Worm (Caenorhabditis elegans) whole organism, mixed stage, embryonic: ENCODE data around the gene try-11.

Experiments
- M03D4.4 ChIP-seq: sonication (generic microtip); optimal IDR thresholded peaks from 2 replicates; lab custom pipeline; 2017; ENCODE audit warnings: mild to moderate bottlenecking, missing genetic modification characterization, missing compliant biosample characterization
- blmp-1 ChIP-seq: fragments of 150-350 bp; optimal IDR thresholded peaks from 2 replicates; lab custom pipeline; 2014; ENCODE audit warnings: missing biosample characterization, missing genetic modification characterization
- ceh-39 ChIP-seq: fragments of 150-350 bp; optimal IDR thresholded peaks from 2 replicates; lab custom pipeline; 2014; ENCODE audit warnings: missing biosample characterization, missing genetic modification characterization
- ceh-43 ChIP-seq: fragments of 200-800 bp; sonication (Bioruptor generic); optimal IDR thresholded peaks from 2 replicates; lab custom pipeline; 2018; ENCODE audit warnings: mild to moderate bottlenecking, missing genetic modification characterization, moderate library complexity, missing compliant biosample characterization
- ceh-83 ChIP-seq: fragments of 200-800 bp; sonication (Bioruptor generic); optimal IDR thresholded peaks from 2 replicates; lab custom pipeline; 2018; ENCODE audit warnings: mild to moderate bottlenecking, missing genetic modification characterization, missing compliant biosample characterization
- ces-1 ChIP-seq: fragments of 150-350 bp; optimal IDR thresholded peaks from 2 replicates; lab custom pipeline; 2014; ENCODE audit warnings: missing biosample characterization, missing genetic modification reagents, missing genetic modification characterization
- cnd-1 ChIP-seq: fragments of 200-800 bp; sonication (Bioruptor generic); optimal IDR thresholded peaks from 2 replicates; lab custom pipeline; 2018; ENCODE audit warnings: mild to moderate bottlenecking, missing genetic modification characterization, missing compliant biosample characterization
- drap-1 ChIP-seq: fragments of 200-800 bp; sonication (Bioruptor generic); optimal IDR thresholded peaks from 3 replicates; lab custom pipeline; 2018; ENCODE audit warnings: mild to moderate bottlenecking, missing genetic modification characterization, missing compliant biosample characterization
- elt-1 ChIP-seq: sonication (generic microtip); optimal IDR thresholded peaks from 2 replicates; lab custom pipeline; 2017; ENCODE audit warnings: missing genetic modification characterization, mild to moderate bottlenecking, missing compliant biosample characterization, antibody characterized with exemption, moderate library complexity, borderline replicate concordance; ENCODE audit not compliant: insufficient read depth
- elt-3 ChIP-seq: fragments of 150-350 bp; optimal IDR thresholded peaks from 2 replicates; lab custom pipeline; 2014; ENCODE audit warnings: missing biosample characterization, missing genetic modification characterization
- flh-1 ChIP-seq: fragments of 200-800 bp; sonication (Bioruptor generic); optimal IDR thresholded peaks from 2 replicates; lab custom pipeline; 2018; ENCODE audit warnings: mild to moderate bottlenecking, missing genetic modification characterization, moderate library complexity, missing compliant biosample characterization
- ham-2 ChIP-seq: fragments of 200-800 bp; sonication (Bioruptor generic); optimal IDR thresholded peaks from 2 replicates; lab custom pipeline; 2018; ENCODE audit warnings: mild to moderate bottlenecking, missing genetic modification characterization, missing compliant biosample characterization
- hlh-1 ChIP-seq: fragments of 150-350 bp; optimal IDR thresholded peaks from 2 replicates; lab custom pipeline; 2014; ENCODE audit warnings: missing biosample characterization, missing genetic modification reagents, missing genetic modification characterization
- lin-13 ChIP-seq: fragments of 150-350 bp; optimal IDR thresholded peaks from 2 replicates; lab custom pipeline; 2014; ENCODE audit warnings: missing biosample characterization, missing genetic modification characterization
- lin-32 ChIP-seq: fragments of 200-800 bp; sonication (Bioruptor generic); optimal IDR thresholded peaks from 2 replicates; lab custom pipeline; 2018; ENCODE audit warnings: mild to moderate bottlenecking, missing genetic modification characterization, missing compliant biosample characterization
- lsy-2 ChIP-seq: fragments of 150-350 bp; optimal IDR thresholded peaks from 2 replicates; lab custom pipeline; 2014; ENCODE audit warnings: missing biosample characterization, missing genetic modification characterization
- mab-5 ChIP-seq: fragments of 150-350 bp; optimal IDR thresholded peaks from 2 replicates; lab custom pipeline; 2014; ENCODE audit warnings: missing biosample characterization, missing genetic modification characterization
- mep-1 ChIP-seq: fragments of 150-350 bp; optimal IDR thresholded peaks from 2 replicates; lab custom pipeline; 2017; ENCODE audit warnings: missing biosample characterization, missing genetic modification reagents, missing genetic modification characterization, inconsistent platforms
- mls-2 ChIP-seq: sonication (generic microtip); optimal IDR thresholded peaks from 2 replicates; lab custom pipeline; 2016; ENCODE audit warnings: mild to moderate bottlenecking, missing genetic modification characterization, moderate library complexity, missing compliant biosample characterization
- nhr-12 ChIP-seq: fragments of 150-350 bp; optimal IDR thresholded peaks from 2 replicates; lab custom pipeline; 2014; ENCODE audit warnings: missing biosample characterization, missing genetic modification characterization
- nhr-2 ChIP-seq: fragments of 150-350 bp; optimal IDR thresholded peaks from 2 replicates; lab custom pipeline; 2014; ENCODE audit warnings: missing biosample characterization, missing genetic modification characterization
- nhr-237 ChIP-seq: fragments of 150-350 bp; optimal IDR thresholded peaks from 2 replicates; lab custom pipeline; 2014; ENCODE audit warnings: missing biosample characterization, missing genetic modification characterization
- nhr-28 ChIP-seq: fragments of 150-350 bp; optimal IDR thresholded peaks from 2 replicates; lab custom pipeline; 2014; ENCODE audit warnings: missing biosample characterization, missing genetic modification characterization
- nhr-76 ChIP-seq: sonication (generic microtip); optimal IDR thresholded peaks from 2 replicates; lab custom pipeline; 2017; ENCODE audit warnings: missing biosample characterization, missing genetic modification characterization
- pha-4 ChIP-seq: fragments of 150-350 bp; optimal IDR thresholded peaks from 2 replicates; lab custom pipeline; 2018; ENCODE audit warnings: missing biosample characterization, missing genetic modification reagents, missing genetic modification characterization
- sem-2 ChIP-seq: fragments of 200-800 bp; sonication (Bioruptor generic); optimal IDR thresholded peaks from 2 replicates; lab custom pipeline; 2018; ENCODE audit warnings: mild to moderate bottlenecking, missing genetic modification characterization, missing compliant biosample characterization
- snpc-4 ChIP-seq: fragments of 150-350 bp; optimal IDR thresholded peaks from 2 replicates; lab custom pipeline; 2014; ENCODE audit warnings: missing biosample characterization, missing genetic modification characterization
- sptf-1 ChIP-seq: sonication (generic microtip); optimal IDR thresholded peaks from 2 replicates; lab custom pipeline; 2017; ENCODE audit warnings: mild to moderate bottlenecking, missing genetic modification characterization, moderate library complexity, missing compliant biosample characterization
- tbx-8 ChIP-seq: fragments of 200-800 bp; sonication (Bioruptor generic); optimal IDR thresholded peaks from 2 replicates; lab custom pipeline; 2018; ENCODE audit warnings: mild to moderate bottlenecking, missing genetic modification characterization, moderate library complexity, missing compliant biosample characterization
- unc-39 ChIP-seq: fragments of 150-350 bp; optimal IDR thresholded peaks from 2 replicates; lab custom pipeline; 2014; ENCODE audit warnings: missing biosample characterization, missing genetic modification characterization
- unc-62 ChIP-seq: fragments of 150-350 bp; optimal IDR thresholded peaks from 2 replicates; lab custom pipeline; 2014; ENCODE audit warnings: missing biosample characterization, missing genetic modification reagents, missing genetic modification characterization
- zip-8 ChIP-seq: fragments of 150-350 bp; optimal IDR thresholded peaks from 2 replicates; lab custom pipeline; 2014; ENCODE audit warnings: missing biosample characterization, missing genetic modification characterization
- ztf-11 ChIP-seq: fragments of 150-350 bp; optimal IDR thresholded peaks from 2 replicates; lab custom pipeline; 2014; ENCODE audit warnings: missing biosample characterization, missing genetic modification characterization

try-11 gene

DNA sequence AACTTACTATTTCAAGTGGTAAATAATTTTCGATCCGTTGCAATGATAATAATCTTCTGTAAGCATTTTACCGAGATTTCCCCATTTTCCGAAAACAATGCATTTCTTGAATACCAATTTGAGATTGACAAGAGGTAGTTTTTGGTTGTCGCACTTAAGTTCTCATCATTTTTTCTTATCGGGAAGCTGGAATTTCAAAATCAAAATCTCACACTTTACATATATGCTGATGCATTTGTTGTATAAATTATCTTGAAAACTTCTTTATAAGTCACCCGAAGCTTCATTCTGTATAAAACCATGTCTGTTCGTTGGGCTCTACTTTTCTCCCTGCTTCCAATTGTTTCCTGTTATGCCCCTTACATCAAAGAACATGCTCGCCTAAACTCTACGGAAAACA is at the start of gene try-11:
TSS of gene try-11 (plus strand) at position 301 of the 400 bp plus-strand sequence.
- TF ChIP-seq blmp-1 (tag; lab: Kevin White, UChicago) = no peak
- TF ChIP-seq ceh-43 (GFP tag; lab: Kevin White, UChicago) = no peak
- no peak for TF ChIP-seq nhr-237 (tag; lab: Kevin White, UChicago)
- TF ChIP-seq mls-2 (tag; lab: Kevin White, UChicago) = no peak
- TF ChIP-seq sptf-1 = no peak
- no peak for TF ChIP-seq nhr-12 (tag; lab: Kevin White, UChicago)
- TF ChIP-seq ces-1 (GFP tag; lab: Kevin White, UChicago) = no peak
- no peak for TF ChIP-seq M03D4.4
- no peak for TF ChIP-seq lsy-2 (tag; lab: Kevin White, UChicago)
- TF ChIP-seq flh-1 (GFP tag; lab: Kevin White, UChicago) = no peak
- TF ChIP-seq nhr-28 (tag; lab: Kevin White, UChicago) = no peak
- TF ChIP-seq lin-32 = no peak
- TF ChIP-seq cnd-1 = no peak
- no peak for TF ChIP-seq mab-5 (tag; lab: Kevin White, UChicago)
- no peak for TF ChIP-seq drap-1 (GFP tag; lab: Kevin White, UChicago)

DNA sequence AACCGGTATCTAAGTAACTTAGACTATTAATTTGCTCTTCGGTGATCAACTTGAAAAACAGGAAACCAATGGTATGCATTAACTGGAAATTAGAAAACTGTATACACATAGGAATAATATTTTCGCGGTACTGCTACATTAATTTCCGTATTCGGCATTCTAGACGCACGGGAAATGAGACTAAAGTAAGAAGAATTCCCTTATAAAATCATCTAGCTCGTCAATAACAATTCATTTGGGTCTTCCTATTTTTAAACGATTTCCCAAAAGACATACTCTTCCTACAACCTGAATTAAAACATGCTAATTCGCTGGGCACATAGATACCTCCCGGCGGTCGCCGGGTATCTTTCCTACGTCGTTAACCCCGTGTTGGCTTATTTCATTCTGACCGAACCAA is 49.2 kb upstream of the try-11 start, which contains the start of gene srj-13:
TSS of gene srj-13 (plus strand) at position 301 of the 400 bp plus-strand sequence.
- TF ChIP-seq mep-1 (tag; lab: Kevin White, UChicago) = no peak
- no peak for TF ChIP-seq blmp-1 (tag; lab: Kevin White, UChicago)
- TF ChIP-seq, all 35 proteins: peak for 0

ce11 chrV:7403501-7403900 is 48.0 kb upstream of the try-11 start:
- TF ChIP-seq nhr-76 (tag; lab: Kevin White, UChicago) (no peak), unc-62 (GFP tag; lab: Kevin White, UChicago) (no peak), ham-2 (GFP tag; lab: Kevin White, UChicago) (no peak), nhr-2 (tag; lab: Kevin White, UChicago) (no peak), drap-1 (GFP tag; lab: Kevin White, UChicago) (no peak), flh-1 (GFP tag; lab: Kevin White, UChicago) (no peak), ztf-11 (no peak), unc-39 (no peak), mab-5 (tag; lab: Kevin White, UChicago) (no peak), cnd-1 (no peak), zip-8 (tag; lab: Kevin White, UChicago) (no peak), elt-1 (tag; lab: Kevin White, UChicago) (no peak), ces-1 (GFP tag; lab: Kevin White, UChicago) (no peak), tbx-8 (GFP tag; lab: Kevin White, UChicago) (no peak), M03D4.4 (no peak), snpc-4 (tag; lab: Kevin White, UChicago) (no peak), mep-1 (tag; lab: Kevin White, UChicago) (no peak), ceh-43 (GFP tag; lab: Kevin White, UChicago) (no peak), nhr-12 (tag; lab: Kevin White, UChicago) (no peak), lsy-2 (tag; lab: Kevin White, UChicago) (no peak)

DNA sequence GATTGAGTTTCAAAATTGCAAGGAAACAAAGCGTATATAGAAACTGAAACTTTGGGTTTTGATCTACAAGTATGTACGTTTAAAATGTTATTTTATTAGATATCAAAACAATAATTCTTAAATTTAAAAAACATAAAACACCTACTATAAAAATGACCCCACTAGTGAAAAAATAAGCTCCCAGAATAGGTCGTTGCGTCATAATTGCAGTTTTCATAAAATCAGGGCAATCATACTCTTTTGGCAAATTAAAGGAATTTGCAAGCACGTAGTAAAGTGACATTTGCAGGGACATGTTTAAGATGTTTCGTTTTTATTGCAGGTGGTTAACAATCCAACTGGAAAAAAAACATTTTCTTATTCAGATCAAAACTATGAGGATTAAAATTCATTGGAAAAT is 43.0 kb upstream of the try-11 start, which contains the start of gene srt-6:
TSS of gene srt-6 (minus strand) at position 295 of the 400 bp plus-strand sequence.
- TF ChIP-seq ceh-43 (GFP tag; lab: Kevin White, UChicago) (no peak), mls-2 (tag; lab: Kevin White, UChicago) (no peak), zip-8 (tag; lab: Kevin White, UChicago) (peak; percentile 91)

ce11 chrV:7409599-7409998 is 41.9 kb upstream of the try-11 start, which contains the start of gene R13D7.2:
R13D7.2 (plus strand) TSS chrV:7409899.
- TF ChIP-seq lin-13 (tag; lab: Kevin White, UChicago) = no peak
- no peak for TF ChIP-seq blmp-1 (tag; lab: Kevin White, UChicago)
- TF ChIP-seq ztf-11 = no peak
- TF ChIP-seq elt-3 = no peak
- TF ChIP-seq nhr-2 (tag; lab: Kevin White, UChicago) = no peak
- no peak for TF ChIP-seq cnd-1
- no peak for TF ChIP-seq hlh-1 (tag; lab: Kevin White, UChicago)
- no peak for TF ChIP-seq nhr-12 (tag; lab: Kevin White, UChicago)

DNA sequence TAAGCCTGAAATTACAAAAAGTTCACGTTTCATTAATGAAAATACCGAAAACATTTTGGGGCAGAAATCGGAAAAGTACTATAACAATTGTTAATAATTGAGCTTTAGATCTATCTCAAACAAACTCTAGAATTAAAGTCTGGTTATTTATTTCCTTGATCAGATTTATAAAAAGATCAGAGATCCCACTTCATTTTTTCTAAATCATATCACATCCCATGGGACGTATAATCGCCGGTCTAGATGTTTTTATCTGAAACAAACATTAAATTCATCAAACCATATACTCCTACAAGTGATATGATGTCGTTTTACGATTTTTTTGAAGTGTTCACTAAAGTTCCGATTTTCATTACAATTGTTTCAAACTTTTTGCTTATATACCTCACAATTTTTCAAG is 39.8 kb upstream of the try-11 start, which contains the start of gene str-41:
TSS of gene str-41 (plus strand) at position 301 of the 400 bp plus-strand sequence.
- TF ChIP-seq ces-1 (GFP tag; lab: Kevin White, UChicago) (no peak), ceh-83 (GFP tag; lab: Kevin White, UChicago) (no peak), nhr-237 (tag; lab: Kevin White, UChicago) (no peak), lin-13 (tag; lab: Kevin White, UChicago) (no peak), pha-4 (no peak), blmp-1 (tag; lab: Kevin White, UChicago) (no peak), sem-2 (GFP tag; lab: Kevin White, UChicago) (no peak), unc-39 (no peak), snpc-4 (tag; lab: Kevin White, UChicago) (no peak), ceh-39 (tag; lab: Kevin White, UChicago) (no peak), sptf-1 (no peak), ham-2 (GFP tag; lab: Kevin White, UChicago) (no peak), nhr-2 (tag; lab: Kevin White, UChicago) (no peak), ztf-11 (no peak), lin-32 (no peak), cnd-1 (no peak), hlh-1 (tag; lab: Kevin White, UChicago) (no peak), drap-1 (GFP tag; lab: Kevin White, UChicago) (no peak)
